Worm (Caenorhabditis elegans): ENCODE data around the gene Y105C5B.18.

DNA sequence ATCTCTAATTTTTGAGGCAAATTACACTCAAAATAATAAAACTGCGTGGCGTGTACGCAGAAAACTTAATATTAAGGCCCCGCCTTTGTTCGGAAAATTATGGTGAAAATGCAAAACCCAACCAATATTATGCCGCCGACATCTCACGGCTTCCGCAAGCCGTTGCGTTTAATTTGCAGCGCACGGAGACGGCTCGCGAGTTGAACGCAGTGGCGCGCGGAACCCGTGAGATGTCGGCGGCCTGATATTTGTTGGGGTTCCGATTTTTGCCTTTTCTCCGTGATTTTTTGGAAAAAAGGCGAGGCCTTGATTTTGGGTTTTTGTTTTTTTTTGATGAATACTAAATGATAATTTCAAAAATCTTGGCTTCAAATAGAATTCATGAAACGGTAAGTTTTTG is 36.7 kb downstream of the Y105C5B.18 start:
- TF ChIP-seq ztf-11 (tag; optimal IDR thresholded peaks at IDR 0.05) (no peak), snpc-4 (tag; optimal IDR thresholded peaks at IDR 0.05) (no peak), nhr-2 (tag; optimal IDR thresholded peaks at IDR 0.05) (no peak), nhr-237 (tag; optimal IDR thresholded peaks at IDR 0.05) (no peak), nhr-12 (tag; optimal IDR thresholded peaks at IDR 0.05) (no peak), blmp-1 (tag; optimal IDR thresholded peaks at IDR 0.05) (no peak), cnd-1 (tag; optimal IDR thresholded peaks at IDR 0.05) (no peak), ham-2 (GFP tag; optimal IDR thresholded peaks at IDR 0.05) (no peak), unc-62 (GFP tag; optimal IDR thresholded peaks at IDR 0.05) (no peak), mep-1 (tag; optimal IDR thresholded peaks at IDR 0.05) (no peak), tbx-8 (GFP tag; optimal IDR thresholded peaks at IDR 0.05) (no peak)
